Worm (Caenorhabditis elegans) whole organism, L4/young adult: ENCODE results near the gene srh-145.

Experiments
- W03F9.2 ChIP-seq: fragments of 150-350 bp; optimal IDR thresholded peaks from 2 replicates; lab custom pipeline; 2014; ENCODE audit warnings: missing biosample characterization, missing genetic modification characterization
- him-1 ChIP-seq: sonication (generic microtip); optimal IDR thresholded peaks from 2 replicates; lab custom pipeline; 2016; ENCODE audit warnings: missing genotype, missing genetic modification reagents, missing genetic modification characterization, missing compliant biosample characterization

ce11 chrV:16446191-16446590, 35.7 kb downstream of the srh-145 start:
- TF ChIP-seq him-1 (tag; lab: Kevin White, UChicago) (no peak), W03F9.2 (no peak)
